Worm (Caenorhabditis elegans): Measurements from ENCODE around the gene F20D12.7.

ce11 chrIV:7914991-7915390 is 23.7 kb downstream of the F20D12.7 start, which contains the start of gene C49H3.4:
- no peak for TF ChIP-seq nhr-232 (tag; optimal IDR thresholded peaks at IDR 0.05)
- TF ChIP-seq nhr-11 (tag; optimal IDR thresholded peaks at IDR 0.05): no peak

All from whole organism, late embryonic.